Worm (Caenorhabditis elegans) whole organism, late embryonic: ENCODE results near the gene coq-8.

ENCODE experiments used
- C08G9.2 ChIP-seq: sonication (generic microtip); optimal IDR thresholded peaks from 2 replicates; lab custom pipeline; 2016; ENCODE audit warnings: mild to moderate bottlenecking, missing genetic modification characterization, moderate library complexity, missing compliant biosample characterization
- ceh-31 ChIP-seq: sonication (generic microtip); optimal IDR thresholded peaks from 2 replicates; lab custom pipeline; 2016; ENCODE audit warnings: missing genetic modification characterization, missing compliant biosample characterization
- ceh-34 ChIP-seq: sonication (generic microtip); optimal IDR thresholded peaks from 2 replicates; lab custom pipeline; 2016; ENCODE audit warnings: mild to moderate bottlenecking, missing genetic modification characterization, missing compliant biosample characterization
- ceh-45 ChIP-seq: fragments of 200-800 bp; sonication (Bioruptor generic); IDR thresholded peaks from 2 replicates; pipeline ENCODE4 v1.3.6; 2022; ENCODE audit warnings: missing genetic modification reagents, missing genetic modification characterization, missing compliant biosample characterization
- eyg-1 ChIP-seq: sonication (generic microtip); optimal IDR thresholded peaks from 2 replicates; lab custom pipeline; 2016; ENCODE audit warnings: missing genotype, missing genetic modification characterization, missing compliant biosample characterization
- hlh-6 ChIP-seq: sonication (generic microtip); optimal IDR thresholded peaks from 2 replicates; lab custom pipeline; 2016; ENCODE audit warnings: missing genotype, missing genetic modification characterization, missing compliant biosample characterization
- pha-4 ChIP-seq: fragments of 150-350 bp; optimal IDR thresholded peaks from 2 replicates; lab custom pipeline; 2018; ENCODE audit warnings: missing biosample characterization, missing genetic modification reagents, missing genetic modification characterization
- unc-55 ChIP-seq: sonication (generic microtip); optimal IDR thresholded peaks from 2 replicates; lab custom pipeline; 2017; ENCODE audit warnings: missing biosample characterization, missing genetic modification reagents, missing genetic modification characterization

DNA sequence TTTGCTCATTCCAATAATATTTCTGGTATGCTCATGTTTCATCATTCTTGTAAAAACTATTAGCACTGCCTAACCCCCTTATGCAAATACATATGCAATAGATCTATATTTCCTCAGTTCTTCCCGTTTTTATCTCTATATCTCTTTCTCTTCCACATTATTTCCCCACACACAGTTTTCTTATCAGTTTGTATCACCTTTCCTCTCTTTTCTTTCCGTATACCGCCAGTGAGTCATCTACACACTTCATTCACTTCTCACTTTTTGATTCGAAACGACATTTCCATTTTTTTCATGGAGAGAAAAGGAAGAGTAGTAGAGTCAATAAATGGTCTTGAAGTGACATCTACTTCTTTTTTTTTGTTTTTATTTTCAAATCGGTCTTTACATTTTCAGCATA lies 43.1 kb downstream of the coq-8 start:
- TF ChIP-seq unc-55 (GFP tag; lab: Kevin White, UChicago) (no peak), ceh-31 (tag; lab: Kevin White, UChicago) (no peak), ceh-45 (no peak), ceh-34 (tag; lab: Kevin White, UChicago) (no peak), C08G9.2 (no peak), eyg-1 (tag; lab: Kevin White, UChicago) (no peak), hlh-6 (tag; lab: Kevin White, UChicago) (no peak), pha-4 (tag; lab: Kevin White, UChicago) (no peak)
